Worm (Caenorhabditis elegans) whole organism, young adult: ENCODE results near the gene Y38E10A.33.

Source experiments
- B0019.2 ChIP-seq: fragments of 200-800 bp; sonication (Bioruptor generic); conservative IDR thresholded peaks from 2 replicates; pipeline ENCODE4 v1.3.6; 2022; ENCODE audit warnings: missing genetic modification reagents, missing genetic modification characterization, missing compliant biosample characterization
- B0035.1 ChIP-seq: sonication (generic microtip); optimal IDR thresholded peaks from 2 replicates; lab custom pipeline; 2016; ENCODE audit warnings: missing genetic modification characterization, mild to moderate bottlenecking, missing compliant biosample characterization, missing genotype, missing genetic modification reagents
- F23B12.7 ChIP-seq: sonication (generic microtip); optimal IDR thresholded peaks from 2 replicates; lab custom pipeline; 2017; ENCODE audit warnings: missing genetic modification characterization, mild to moderate bottlenecking, missing compliant biosample characterization, antibody characterized with exemption, moderate library complexity; ENCODE audit not compliant: insufficient read depth
- F52B5.7 ChIP-seq: sonication (generic microtip); optimal IDR thresholded peaks from 2 replicates; lab custom pipeline; 2016; ENCODE audit warnings: mild to moderate bottlenecking, missing genetic modification characterization, missing compliant biosample characterization
- F57A8.1 ChIP-seq: fragments of 200-800 bp; sonication (Bioruptor generic); optimal IDR thresholded peaks from 2 replicates; lab custom pipeline; 2018; ENCODE audit warnings: mild to moderate bottlenecking, missing genetic modification characterization, moderate library complexity, missing compliant biosample characterization
- K12H6.12 ChIP-seq: fragments of 200-800 bp; sonication (Bioruptor generic); optimal IDR thresholded peaks from 2 replicates; lab custom pipeline; 2018; ENCODE audit warnings: mild to moderate bottlenecking, missing genetic modification characterization, missing compliant biosample characterization
- T26A5.8 ChIP-seq: sonication (generic microtip); optimal IDR thresholded peaks from 2 replicates; lab custom pipeline; 2016; ENCODE audit warnings: missing genetic modification characterization, missing compliant biosample characterization
- Y56A3A.18 ChIP-seq: fragments of 200-800 bp; sonication (Bioruptor generic); IDR thresholded peaks from 2 replicates; pipeline ENCODE4 v1.3.6; 2022; ENCODE audit warnings: missing genetic modification reagents, missing genetic modification characterization, missing compliant biosample characterization
- Y67H2A.10 ChIP-seq: fragments of 200-800 bp; sonication (Bioruptor generic); conservative IDR thresholded peaks from 2 replicates; pipeline ENCODE4 v1.3.6; 2022; ENCODE audit warnings: missing genetic modification reagents, missing genetic modification characterization, missing compliant biosample characterization
- Y79H2A.3 ChIP-seq: fragments of 200-800 bp; sonication (Bioruptor generic); conservative IDR thresholded peaks from 2 replicates; pipeline ENCODE4 v1.3.6; 2022; ENCODE audit warnings: missing genetic modification reagents, missing genetic modification characterization, missing compliant biosample characterization
- Y95B8A.8 ChIP-seq: fragments of 200-800 bp; sonication (Bioruptor generic); IDR thresholded peaks from 2 replicates; pipeline ENCODE4 v1.3.6; 2022; ENCODE audit warnings: missing genetic modification reagents, missing genetic modification characterization, missing compliant biosample characterization
- akir-1 ChIP-seq: fragments of 200-800 bp; sonication (Bioruptor generic); optimal IDR thresholded peaks from 2 replicates; lab custom pipeline; 2018; ENCODE audit warnings: mild to moderate bottlenecking, missing genetic modification characterization, moderate library complexity, missing compliant biosample characterization
- athp-1 ChIP-seq: sonication (generic microtip); optimal IDR thresholded peaks from 2 replicates; lab custom pipeline; 2017; ENCODE audit warnings: mild to moderate bottlenecking, missing genetic modification characterization, missing compliant biosample characterization
- attf-3 ChIP-seq: fragments of 200-800 bp; sonication (Bioruptor generic); conservative IDR thresholded peaks from 2 replicates; pipeline ENCODE4 v1.3.6; 2022; ENCODE audit warnings: missing genetic modification reagents, missing genetic modification characterization, missing compliant biosample characterization
- attf-6 ChIP-seq: fragments of 200-800 bp; sonication (Bioruptor generic); IDR thresholded peaks from 2 replicates; pipeline ENCODE4 v1.3.6; 2022; ENCODE audit warnings: missing genetic modification reagents, missing genetic modification characterization, missing compliant biosample characterization
- bed-1 ChIP-seq: fragments of 200-800 bp; sonication (Bioruptor generic); IDR thresholded peaks from 2 replicates; pipeline ENCODE4 v1.3.6; 2022; ENCODE audit warnings: missing genetic modification reagents, missing genetic modification characterization, missing compliant biosample characterization
- ccch-3 ChIP-seq: fragments of 200-800 bp; sonication (Bioruptor generic); optimal IDR thresholded peaks from 2 replicates; lab custom pipeline; 2018; ENCODE audit warnings: mild to moderate bottlenecking, missing genetic modification characterization, missing compliant biosample characterization
- ceh-100 ChIP-seq: fragments of 200-800 bp; sonication (Bioruptor generic); IDR thresholded peaks from 2 replicates; pipeline ENCODE4 v1.3.6; 2022; ENCODE audit warnings: missing genetic modification reagents, missing genetic modification characterization, missing compliant biosample characterization
- chd-7 ChIP-seq: sonication (generic microtip); optimal IDR thresholded peaks from 2 replicates; lab custom pipeline; 2016; ENCODE audit warnings: mild to moderate bottlenecking, missing genetic modification characterization, moderate library complexity, missing compliant biosample characterization
- dox-1 ChIP-seq: fragments of 200-800 bp; sonication (Bioruptor generic); IDR thresholded peaks from 2 replicates; pipeline ENCODE4 v1.3.6; 2022; ENCODE audit warnings: missing genetic modification reagents, missing genetic modification characterization, missing compliant biosample characterization
- dpff-1 ChIP-seq: sonication (generic microtip); optimal IDR thresholded peaks from 2 replicates; lab custom pipeline; 2017; ENCODE audit warnings: mild to moderate bottlenecking, missing genetic modification characterization, missing compliant biosample characterization
- egl-18 ChIP-seq: fragments of 200-800 bp; sonication (Bioruptor generic); IDR thresholded peaks from 2 replicates; pipeline ENCODE4 v1.3.6; 2022; ENCODE audit warnings: missing genetic modification reagents, missing genetic modification characterization, missing compliant biosample characterization
- ets-4 ChIP-seq: fragments of 200-800 bp; sonication (Bioruptor generic); optimal IDR thresholded peaks from 2 replicates; lab custom pipeline; 2018; ENCODE audit warnings: mild to moderate bottlenecking, missing genetic modification characterization, missing compliant biosample characterization
- fkh-3 ChIP-seq: sonication (generic microtip); optimal IDR thresholded peaks from 2 replicates; lab custom pipeline; 2016; ENCODE audit warnings: mild to moderate bottlenecking, missing genetic modification characterization, missing compliant biosample characterization
- gei-17 ChIP-seq: fragments of 200-800 bp; sonication (Bioruptor generic); optimal IDR thresholded peaks from 2 replicates; lab custom pipeline; 2018; ENCODE audit warnings: mild to moderate bottlenecking, missing genetic modification characterization, missing compliant biosample characterization
- him-1 ChIP-seq: sonication (generic microtip); optimal IDR thresholded peaks from 2 replicates; lab custom pipeline; 2016; ENCODE audit warnings: missing genotype, missing genetic modification reagents, missing genetic modification characterization, missing compliant biosample characterization
- hlh-26 ChIP-seq: fragments of 200-800 bp; sonication (Bioruptor generic); conservative IDR thresholded peaks from 2 replicates; pipeline ENCODE4 v1.3.6; 2022; ENCODE audit warnings: missing genetic modification reagents, missing genetic modification characterization, missing compliant biosample characterization
- hmg-20 ChIP-seq: fragments of 200-800 bp; sonication (Bioruptor generic); IDR thresholded peaks from 2 replicates; pipeline ENCODE4 v1.3.6; 2022; ENCODE audit warnings: missing genetic modification reagents, missing genetic modification characterization, missing compliant biosample characterization
- hrde-1 ChIP-seq: sonication (generic microtip); optimal IDR thresholded peaks from 2 replicates; lab custom pipeline; 2016; ENCODE audit warnings: missing genetic modification characterization, mild to moderate bottlenecking, missing compliant biosample characterization, moderate library complexity, missing genotype, missing genetic modification reagents, borderline replicate concordance
- hsf-1 ChIP-seq: fragments of 200-800 bp; sonication (Bioruptor generic); IDR thresholded peaks from 2 replicates; pipeline ENCODE4 v1.3.6; 2022; ENCODE audit warnings: missing genetic modification reagents, missing genetic modification characterization, missing compliant biosample characterization
- lag-1 ChIP-seq: fragments of 200-800 bp; sonication (Bioruptor generic); IDR thresholded peaks from 2 replicates; pipeline ENCODE4 v1.3.6; 2022; ENCODE audit warnings: missing genetic modification reagents, missing genetic modification characterization, missing compliant biosample characterization
- let-526 ChIP-seq: fragments of 200-800 bp; sonication (Bioruptor generic); IDR thresholded peaks from 2 replicates; pipeline ENCODE4 v1.3.6; 2022; ENCODE audit warnings: missing genetic modification reagents, missing genetic modification characterization, missing compliant biosample characterization
- lir-1 ChIP-seq: fragments of 200-800 bp; sonication (Bioruptor generic); conservative IDR thresholded peaks from 2 replicates; pipeline ENCODE4 v1.3.6; 2022; ENCODE audit warnings: missing genetic modification reagents, missing genetic modification characterization, missing compliant biosample characterization
- lsl-1 ChIP-seq: fragments of 200-800 bp; sonication (Bioruptor generic); optimal IDR thresholded peaks from 2 replicates; lab custom pipeline; 2018; ENCODE audit warnings: mild to moderate bottlenecking, missing genetic modification characterization, moderate library complexity, missing compliant biosample characterization
- madf-10 ChIP-seq: sonication (generic microtip); optimal IDR thresholded peaks from 2 replicates; lab custom pipeline; 2016; ENCODE audit warnings: mild to moderate bottlenecking, missing genetic modification characterization, missing compliant biosample characterization
- nfya-1 ChIP-seq: sonication (generic microtip); optimal IDR thresholded peaks from 2 replicates; lab custom pipeline; 2017; ENCODE audit warnings: antibody characterized with exemption, missing compliant biosample characterization, missing genetic modification characterization, borderline replicate concordance; ENCODE audit not compliant: insufficient read depth
- nhr-120 ChIP-seq: fragments of 200-800 bp; sonication (Bioruptor generic); IDR thresholded peaks from 2 replicates; pipeline ENCODE4 v1.3.6; 2022; ENCODE audit warnings: missing genetic modification characterization, missing compliant biosample characterization
- nhr-179 ChIP-seq: sonication (generic microtip); optimal IDR thresholded peaks from 2 replicates; lab custom pipeline; 2016; ENCODE audit warnings: mild to moderate bottlenecking, missing genetic modification characterization, missing compliant biosample characterization
- pha-4 ChIP-seq: fragments of 150-350 bp; sonication (generic microtip); optimal IDR thresholded peaks from 2 replicates; lab custom pipeline; 2014; ENCODE audit warnings: missing biosample characterization, missing genetic modification reagents, missing genetic modification characterization
- rcor-1 ChIP-seq: fragments of 200-800 bp; sonication (Bioruptor generic); IDR thresholded peaks from 2 replicates; pipeline ENCODE4 v1.3.6; 2022; ENCODE audit warnings: missing genetic modification reagents, missing genetic modification characterization, missing compliant biosample characterization
- repo-1 ChIP-seq: sonication (generic microtip); optimal IDR thresholded peaks from 2 replicates; lab custom pipeline; 2017; ENCODE audit warnings: mild to moderate bottlenecking, missing genetic modification characterization, missing compliant biosample characterization
- sea-2 ChIP-seq: fragments of 200-800 bp; sonication (Bioruptor generic); IDR thresholded peaks from 2 replicates; pipeline ENCODE4 v1.3.6; 2022; ENCODE audit warnings: missing genetic modification characterization, missing compliant biosample characterization
- snpc-4 ChIP-seq, 5 experiments: fragments of 150-350 bp in 1 of 5; sonication (generic microtip) in 4 of 5; optimal IDR thresholded peaks; 2 replicates each; lab custom pipeline; 2014 to 2018; ENCODE audit warnings: missing genetic modification characterization in 5 of 5, missing biosample characterization in 3 of 5, antibody characterized with exemption in 2 of 5, mild to moderate bottlenecking in 2 of 5, missing compliant biosample characterization in 2 of 5, missing genotype in 2 of 5, moderate library complexity in 2 of 5, missing genetic modification reagents in 1 of 5
- sptf-2 ChIP-seq: fragments of 200-800 bp; sonication (Bioruptor generic); optimal IDR thresholded peaks from 2 replicates; lab custom pipeline; 2018; ENCODE audit warnings: mild to moderate bottlenecking, missing genetic modification characterization, missing compliant biosample characterization
- tlf-1 ChIP-seq: fragments of 200-800 bp; sonication (Bioruptor generic); optimal IDR thresholded peaks from 2 replicates; lab custom pipeline; 2018; ENCODE audit warnings: mild to moderate bottlenecking, missing genetic modification characterization, missing compliant biosample characterization
- ztf-18 ChIP-seq: sonication (generic microtip); optimal IDR thresholded peaks from 2 replicates; lab custom pipeline; 2016; ENCODE audit warnings: missing genotype, mild to moderate bottlenecking, missing genetic modification characterization, missing compliant biosample characterization
- ztf-25 ChIP-seq: fragments of 200-800 bp; sonication (Bioruptor generic); IDR thresholded peaks from 2 replicates; pipeline ENCODE4 v1.3.6; 2022; ENCODE audit warnings: missing genetic modification reagents, missing genetic modification characterization, missing compliant biosample characterization
- ztf-3 ChIP-seq: fragments of 200-800 bp; sonication (Bioruptor generic); optimal IDR thresholded peaks from 2 replicates; lab custom pipeline; 2018; ENCODE audit warnings: mild to moderate bottlenecking, missing genetic modification characterization, missing compliant biosample characterization

The Y38E10A.33 gene

DNA sequence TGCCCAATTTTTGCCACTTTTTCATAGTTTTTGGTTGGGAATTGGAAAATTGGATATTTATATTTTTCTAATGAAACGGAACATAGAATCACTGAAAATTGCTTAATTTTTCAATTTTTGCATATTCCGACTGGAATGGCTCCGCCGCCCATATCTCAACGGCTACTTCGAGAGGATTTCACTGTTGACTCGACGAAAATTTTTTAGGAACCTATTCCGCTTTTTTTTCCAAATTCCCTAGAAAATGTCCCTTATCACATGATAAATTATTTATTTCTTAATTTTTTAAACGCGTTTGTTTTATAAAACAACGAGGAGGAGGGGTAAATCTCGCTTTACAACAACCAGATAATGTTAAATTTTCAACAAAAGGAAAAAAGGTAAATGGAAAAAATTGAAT, 47.3 kb upstream of the Y38E10A.33 start (continued):
- TF ChIP-seq dpff-1: no peak
- peak; percentile 59 for TF ChIP-seq hrde-1 (tag; lab: Kevin White, UChicago)
- no peak for TF ChIP-seq hmg-20 (GFP tag; lab: Robert Waterston, UW)
- no peak for TF ChIP-seq fkh-3 (tag; lab: Kevin White, UChicago)
- no peak for TF ChIP-seq B0019.2 (GFP tag; lab: Robert Waterston, UW)
- 0 out of 2 replicates have a peak, but pooled peaks have one; percentile 57 for TF ChIP-seq attf-6 (GFP tag; lab: Robert Waterston, UW)
- no peak for TF ChIP-seq egl-18 (GFP tag; lab: Robert Waterston, UW)
- peak; percentile 81; the same call in 1 of the 2 replicates for TF ChIP-seq Y79H2A.3 (GFP tag; lab: Robert Waterston, UW)
- TF ChIP-seq F57A8.1: no peak
- no peak for TF ChIP-seq ztf-25
- TF ChIP-seq tlf-1: peak; percentile 27
- no peak for TF ChIP-seq ccch-3 (GFP tag; lab: Kevin White, UChicago)
- TF ChIP-seq lag-1: no peak
- TF ChIP-seq sea-2 (GFP tag; lab: Robert Waterston, UW): no peak
- TF ChIP-seq snpc-4 (GFP tag; optimal IDR thresholded peaks at IDR 0.05; lab: Kevin White, UChicago): no peak
- no peak for TF ChIP-seq snpc-4 (tag; optimal IDR thresholded peaks at IDR 0.05; lab: Kevin White, UChicago)
- TF ChIP-seq chd-7 (tag; lab: Kevin White, UChicago): no peak
- no peak for TF ChIP-seq nhr-120 (GFP tag; lab: Robert Waterston, UW)
- no peak for TF ChIP-seq pha-4 (tag; lab: Kevin White, UChicago)
- no peak for TF ChIP-seq B0035.1 (tag; lab: Kevin White, UChicago)
- TF ChIP-seq madf-10 (tag; lab: Kevin White, UChicago): no peak
- TF ChIP-seq let-526 (GFP tag; lab: Robert Waterston, UW): no peak
- TF ChIP-seq Y56A3A.18 (GFP tag; lab: Robert Waterston, UW): peak; percentile 44; the same call in 1 of the 2 replicates
- TF ChIP-seq ceh-100 (GFP tag; lab: Robert Waterston, UW): 0 out of 2 replicates have a peak, but pooled peaks have one; percentile 21
- 0 out of 2 replicates have a peak, but pooled peaks have one; percentile 62 for TF ChIP-seq bed-1 (GFP tag; lab: Robert Waterston, UW)
- TF ChIP-seq akir-1 (GFP tag; lab: Kevin White, UChicago): no peak
- peak; percentile 78 for TF ChIP-seq hsf-1 (GFP tag; lab: Robert Waterston, UW)
- TF ChIP-seq nfya-1 (tag; lab: Kevin White, UChicago): no peak
- TF ChIP-seq rcor-1 (GFP tag; lab: Robert Waterston, UW): no peak
- no peak for TF ChIP-seq ztf-18 (tag; lab: Kevin White, UChicago)
- no peak for TF ChIP-seq lir-1 (GFP tag; lab: Robert Waterston, UW)
- no peak for TF ChIP-seq K12H6.12
- no peak for TF ChIP-seq hlh-26 (GFP tag; lab: Robert Waterston, UW)
- TF ChIP-seq nhr-179 (tag; lab: Kevin White, UChicago): no peak
- peak; percentile 34 for TF ChIP-seq F52B5.7
- peak; percentile 92 for TF ChIP-seq him-1 (tag; lab: Kevin White, UChicago)
- peak; percentile 82 for TF ChIP-seq Y95B8A.8 (GFP tag; lab: Robert Waterston, UW)
- peak; percentile 55 for TF ChIP-seq athp-1 (tag; lab: Kevin White, UChicago)
- TF ChIP-seq Y67H2A.10: no peak
- no peak for TF ChIP-seq repo-1 (tag; lab: Kevin White, UChicago)
- TF ChIP-seq attf-3 (GFP tag; lab: Robert Waterston, UW): no peak
- TF ChIP-seq dox-1 (GFP tag; lab: Robert Waterston, UW): no peak; the same call in 1 of the 2 replicates
- peak; percentile 29 for TF ChIP-seq lsl-1 (GFP tag; lab: Kevin White, UChicago)
- no peak for TF ChIP-seq sptf-2 (GFP tag; lab: Kevin White, UChicago)
- no peak for TF ChIP-seq F23B12.7 (tag; lab: Kevin White, UChicago)
- TF ChIP-seq T26A5.8 (tag; lab: Kevin White, UChicago): no peak
- no peak for TF ChIP-seq ztf-3 (GFP tag; lab: Kevin White, UChicago)
- no peak for TF ChIP-seq gei-17 (GFP tag; lab: Kevin White, UChicago)
- TF ChIP-seq ets-4 (GFP tag; lab: Kevin White, UChicago): no peak
